Fruit fly (Drosophila melanogaster) whole organism, embryonic: Measurements from ENCODE around the gene CG15283.

Source experiments
- Blimp-1 ChIP-seq: fragments of 200-800 bp; sonication (Bioruptor generic); optimal IDR thresholded peaks from 3 replicates; lab custom pipeline; 2018; ENCODE audit warnings: missing biosample characterization, missing genetic modification characterization, mild to moderate bottlenecking, moderate library complexity, missing genetic modification reagents
- CG2678 ChIP-seq: fragments of 200-800 bp; sonication (Bioruptor generic); optimal IDR thresholded peaks from 3 replicates; lab custom pipeline; 2019; ENCODE audit warnings: missing biosample characterization, mild to moderate bottlenecking, missing genetic modification characterization, moderate library complexity
- CG2712 ChIP-seq: fragments of 200-800 bp; optimal IDR thresholded peaks from 3 replicates; lab custom pipeline; 2019; ENCODE audit warnings: missing biosample characterization, mild to moderate bottlenecking, missing genetic modification characterization, moderate library complexity
- CG2889 ChIP-seq: fragments of 200-800 bp; sonication (Bioruptor generic); IDR thresholded peaks from 3 replicates; pipeline ENCODE4 v1.3.6; 2022; ENCODE audit warnings: missing biosample characterization, missing genetic modification characterization
- CG7839 ChIP-seq: fragments of 200-800 bp; sonication (Bioruptor generic); optimal IDR thresholded peaks from 3 replicates; lab custom pipeline; 2018; ENCODE audit warnings: missing biosample characterization, mild to moderate bottlenecking, missing genetic modification characterization, moderate library complexity
- Dbx ChIP-seq: fragments of 200-800 bp; sonication (Bioruptor generic); IDR thresholded peaks from 3 replicates; pipeline ENCODE4 v1.3.6; 2022; ENCODE audit warnings: missing biosample characterization, missing genetic modification characterization
- NC2α ChIP-seq: fragments of 200-800 bp; sonication (Bioruptor generic); optimal IDR thresholded peaks from 2 replicates; lab custom pipeline; 2016; ENCODE audit warnings: missing biosample characterization, missing genetic modification characterization
- NFAT ChIP-seq: fragments of 200-800 bp; sonication (Bioruptor generic); IDR thresholded peaks from 2 replicates; pipeline ENCODE4 v1.3.6; 2022; ENCODE audit warnings: missing biosample characterization, missing genetic modification characterization
- Ptx1 ChIP-seq: fragments of 200-800 bp; sonication (Bioruptor generic); IDR thresholded peaks from 2 replicates; pipeline ENCODE4 v1.3.6; 2022; ENCODE audit warnings: missing biosample characterization, missing genetic modification characterization
- Xrp1 ChIP-seq: fragments of 200-800 bp; sonication (Bioruptor generic); IDR thresholded peaks from 2 replicates; pipeline ENCODE4 v1.3.6; 2022; ENCODE audit warnings: missing biosample characterization, missing genetic modification characterization
- dmrt99B ChIP-seq: fragments of 200-800 bp; sonication (Bioruptor generic); optimal IDR thresholded peaks from 2 replicates; lab custom pipeline; 2018; ENCODE audit warnings: missing biosample characterization, mild to moderate bottlenecking, missing genetic modification characterization, moderate library complexity
- ftz-f1 ChIP-seq: fragments of 200-800 bp; sonication (Bioruptor generic); optimal IDR thresholded peaks from 2 replicates; lab custom pipeline; 2016; ENCODE audit warnings: missing biosample characterization, missing genetic modification characterization
- phol ChIP-seq: fragments of 200-800 bp; sonication (Bioruptor generic); optimal IDR thresholded peaks from 3 replicates; lab custom pipeline; 2018; ENCODE audit warnings: missing biosample characterization, mild to moderate bottlenecking, missing genetic modification characterization, moderate library complexity
- row ChIP-seq: fragments of 200-800 bp; sonication (Bioruptor generic); IDR thresholded peaks from 3 replicates; pipeline ENCODE4 v1.3.6; 2022; ENCODE audit warnings: missing biosample characterization, missing genetic modification characterization

CG15283 gene

dm6 chr2L:14400676-14401075, 50.0 kb downstream of the CG15283 start:
- TF ChIP-seq CG2678 (tag; lab: Kevin White, UChicago) (peak; percentile 20), Ptx1 (GFP tag; lab: Robert Waterston, UW) (peak; percentile 13; the same call in 1 of the 2 replicates), ftz-f1 (GFP tag; lab: Kevin White, UChicago) (no peak), CG2712 (tag; lab: Kevin White, UChicago) (peak; percentile 9), Blimp-1 (peak; percentile 2), NC2α (GFP tag; lab: Kevin White, UChicago) (no peak), phol (tag; lab: Kevin White, UChicago) (peak; percentile 0), dmrt99B (tag; lab: Kevin White, UChicago) (peak; percentile 1), CG7839 (tag; lab: Kevin White, UChicago) (peak; percentile 12), Dbx (GFP tag; lab: Robert Waterston, UW) (0 out of 3 replicates have a peak, but pooled peaks have one; percentile 22), row (GFP tag; lab: Robert Waterston, UW) (0 out of 3 replicates have a peak, but pooled peaks have one; percentile 5), Xrp1 (GFP tag; lab: Robert Waterston, UW) (peak; percentile 6; the same call in 1 of the 2 replicates), CG2889 (GFP tag; lab: Robert Waterston, UW) (no peak), NFAT (peak; percentile 3; the same call in 1 of the 2 replicates)
- TF ChIP-seq, all 482 proteins: peak for 11
